Fruit fly (Drosophila melanogaster): ENCODE data around the gene Itpr.

Itpr gene

dm6 chr3R:5571756-5572155 is 54.8 kb downstream of the Itpr start (continued):
- TF ChIP-seq pfk (GFP tag; optimal IDR thresholded peaks at IDR 0.05), result no peak
- TF ChIP-seq CG34376 (GFP tag; optimal IDR thresholded peaks at IDR 0.05), result peak; percentile 9
- TF ChIP-seq fu2 (GFP tag; optimal IDR thresholded peaks at IDR 0.05), result no peak
- TF ChIP-seq CG13624 (GFP tag; optimal IDR thresholded peaks at IDR 0.05), result no peak
- no peak for TF ChIP-seq fd102C (GFP tag; optimal IDR thresholded peaks at IDR 0.05)
- TF ChIP-seq CG9932 (GFP tag; IDR thresholded peaks at IDR 0.05), result no peak
- TF ChIP-seq CG8944 (GFP tag; optimal IDR thresholded peaks at IDR 0.05), result no peak
- no peak for TF ChIP-seq CG15601 (tag; optimal IDR thresholded peaks at IDR 0.05)
- TF ChIP-seq Adf1 (GFP tag; IDR thresholded peaks at IDR 0.05), result no peak

dm6 chr3R:5572900-5573665 is 56.2 kb downstream of the Itpr start:
- 0 out of 3 replicates have a peak, but pooled peaks have one; percentile 14 for TF ChIP-seq zfh1 (GFP tag; IDR thresholded peaks at IDR 0.05)
- TF ChIP-seq bsh (GFP tag; optimal IDR thresholded peaks at IDR 0.05), result peak in 1 of 2 experiments; percentile 22
- TF ChIP-seq kni (GFP tag; optimal IDR thresholded peaks at IDR 0.05), result peak; percentile 26
- TF ChIP-seq knrl (GFP tag; IDR thresholded peaks at IDR 0.05; ENCODE audit: partially characterized antibody), result 0 out of 3 replicates have a peak, but pooled peaks have one; percentile 22
- peak; percentile 36 for TF ChIP-seq Med (GFP tag)
- TF ChIP-seq CG8478 (optimal IDR thresholded peaks at IDR 0.05), result peak; percentile 67
- TF ChIP-seq dati (GFP tag; IDR thresholded peaks at IDR 0.05), result no peak
- TF ChIP-seq Opbp (GFP tag; IDR thresholded peaks at IDR 0.05; ENCODE audit: partially characterized antibody), result 0 out of 3 replicates have a peak, but pooled peaks have one; percentile 16
- peak in 1 of 2 experiments; percentile 52 for TF ChIP-seq Pdp1 (GFP tag; optimal IDR thresholded peaks at IDR 0.05)
- no peak for TF ChIP-seq C15 (GFP tag; IDR thresholded peaks at IDR 0.05)
- TF ChIP-seq Blimp-1 (GFP tag; optimal IDR thresholded peaks at IDR 0.05), result no peak
- no peak for TF ChIP-seq cad (GFP tag; optimal IDR thresholded peaks at IDR 0.05)
- TF ChIP-seq CG11456 (GFP tag; IDR thresholded peaks at IDR 0.05), result 0 out of 3 replicates have a peak, but pooled peaks have one; percentile 31

dm6 chr3R:5573883-5574282 is 57.0 kb downstream of the Itpr start:
- TF ChIP-seq Med (GFP tag), result peak; percentile 66
- peak; percentile 88 for TF ChIP-seq Hey (tag; optimal IDR thresholded peaks at IDR 0.05)
- no peak for TF ChIP-seq CTCF (GFP tag; optimal IDR thresholded peaks at IDR 0.05)
- no peak for TF ChIP-seq CG11085 (GFP tag; IDR thresholded peaks at IDR 0.05)
- 0 out of 4 replicates have a peak, but pooled peaks have one; percentile 42 for TF ChIP-seq chinmo (GFP tag; IDR thresholded peaks at IDR 0.05; ENCODE audit: partially characterized antibody)

dm6 chr3R:5587863-5588519 is 71.1 kb downstream of the Itpr start, which contains the start of gene CG2926:
Gene CG2926 (minus strand): TSS chr3R:5588380.
- TF ChIP-seq CG4360 (GFP tag; IDR thresholded peaks at IDR 0.05) (no peak), mam (GFP tag; optimal IDR thresholded peaks at IDR 0.05) (peak; percentile 70), Dad (GFP tag; optimal IDR thresholded peaks at IDR 0.05) (no peak), run (tag; optimal IDR thresholded peaks at IDR 0.05) (no peak), ham (GFP tag; IDR thresholded peaks at IDR 0.05) (no peak), luna (GFP tag; optimal IDR thresholded peaks at IDR 0.05) (no peak), gro (GFP tag; optimal IDR thresholded peaks at IDR 0.05) (no peak), pzg (GFP tag; optimal IDR thresholded peaks at IDR 0.05) (peak; percentile 71), CG32772 (GFP tag; IDR thresholded peaks at IDR 0.05) (no peak), ase (GFP tag; IDR thresholded peaks at IDR 0.05) (0 out of 3 replicates have a peak, but pooled peaks have one; percentile 41), jumu (GFP tag; optimal IDR thresholded peaks at IDR 0.05) (no peak), CG9817 (tag; optimal IDR thresholded peaks at IDR 0.05) (no peak), HmgD (GFP tag; optimal IDR thresholded peaks at IDR 0.05) (peak; percentile 41), pho (GFP tag; optimal IDR thresholded peaks at IDR 0.05) (peak; percentile 60), CG2875 (GFP tag; optimal IDR thresholded peaks at IDR 0.05) (no peak), odd (GFP tag; optimal IDR thresholded peaks at IDR 0.05) (no peak), CG6683 (GFP tag; optimal IDR thresholded peaks at IDR 0.05) (no peak), CG4617 (GFP tag; optimal IDR thresholded peaks at IDR 0.05; ENCODE audit: borderline replicate concordance) (peak; percentile 79), ara (GFP tag; IDR thresholded peaks at IDR 0.05) (no peak), btn (GFP tag; optimal IDR thresholded peaks at IDR 0.05) (no peak)
